Fruit fly (Drosophila melanogaster) whole organism, embryonic: Measurements from ENCODE around the gene kibra.

ENCODE experiments used
- B-H1 ChIP-seq: fragments of 200-800 bp; sonication (Bioruptor generic); IDR thresholded peaks from 3 replicates; pipeline ENCODE4 v1.3.6; 2022; ENCODE audit warnings: missing biosample characterization, missing genetic modification characterization
- CG12155 ChIP-seq: fragments of 200-800 bp; sonication (Bioruptor generic); optimal IDR thresholded peaks from 3 replicates; lab custom pipeline; 2016; ENCODE audit warnings: missing biosample characterization, missing genetic modification characterization
- CG12236 ChIP-seq: fragments of 200-800 bp; sonication (Bioruptor generic); optimal IDR thresholded peaks from 2 replicates; lab custom pipeline; 2016; ENCODE audit warnings: missing biosample characterization, missing genetic modification characterization
- CG12659 ChIP-seq: fragments of 200-800 bp; sonication (Bioruptor generic); optimal IDR thresholded peaks from 3 replicates; lab custom pipeline; 2017; ENCODE audit warnings: mild to moderate bottlenecking, missing biosample characterization, missing genetic modification reagents, missing genetic modification characterization
- CG12942 ChIP-seq: fragments of 200-800 bp; sonication (Bioruptor generic); optimal IDR thresholded peaks from 3 replicates; lab custom pipeline; 2016; ENCODE audit warnings: missing biosample characterization, missing genetic modification characterization
- CG15269 ChIP-seq: fragments of 200-800 bp; sonication (Bioruptor generic); optimal IDR thresholded peaks from 2 replicates; lab custom pipeline; 2018; ENCODE audit warnings: missing biosample characterization, mild to moderate bottlenecking, missing genetic modification characterization, moderate library complexity
- CG1602 ChIP-seq: fragments of 200-800 bp; sonication (Bioruptor generic); optimal IDR thresholded peaks from 3 replicates; lab custom pipeline; 2016; ENCODE audit warnings: missing biosample characterization, missing genetic modification characterization
- CG16863 ChIP-seq: fragments of 200-800 bp; sonication (Bioruptor generic); optimal IDR thresholded peaks from 3 replicates; lab custom pipeline; 2016; ENCODE audit warnings: missing biosample characterization, missing genetic modification characterization
- CG17328 ChIP-seq: fragments of 200-800 bp; sonication (Bioruptor generic); IDR thresholded peaks from 2 replicates; pipeline ENCODE4 v1.3.6; 2022; ENCODE audit warnings: missing biosample characterization, missing genetic modification characterization
- CG17361 ChIP-seq: fragments of 200-800 bp; sonication (Bioruptor generic); IDR thresholded peaks from 3 replicates; pipeline ENCODE4 v1.3.6; 2022; ENCODE audit warnings: missing biosample characterization, missing genetic modification characterization
- CG17612 ChIP-seq: fragments of 200-800 bp; sonication (Bioruptor generic); IDR thresholded peaks from 2 replicates; pipeline ENCODE4 v1.3.6; 2022; ENCODE audit warnings: missing biosample characterization, missing genetic modification characterization
- CG18619 ChIP-seq: fragments of 200-800 bp; sonication (Bioruptor generic); optimal IDR thresholded peaks from 3 replicates; lab custom pipeline; 2017; ENCODE audit warnings: missing biosample characterization, mild to moderate bottlenecking, missing genetic modification characterization
- CG2120 ChIP-seq: fragments of 200-800 bp; sonication (Bioruptor generic); optimal IDR thresholded peaks from 3 replicates; lab custom pipeline; 2016; ENCODE audit warnings: missing biosample characterization, missing genetic modification characterization
- CG3281 ChIP-seq: fragments of 200-800 bp; sonication (Bioruptor generic); optimal IDR thresholded peaks from 3 replicates; lab custom pipeline; 2017; ENCODE audit warnings: missing biosample characterization, mild to moderate bottlenecking, missing genetic modification characterization
- CG33213 ChIP-seq: fragments of 200-800 bp; sonication (Bioruptor generic); optimal IDR thresholded peaks from 3 replicates; lab custom pipeline; 2016; ENCODE audit warnings: missing biosample characterization, missing genetic modification characterization
- CG4424 ChIP-seq: fragments of 200-800 bp; sonication (Bioruptor generic); optimal IDR thresholded peaks from 3 replicates; lab custom pipeline; 2016; ENCODE audit warnings: missing biosample characterization, missing genetic modification characterization
- CG4707 ChIP-seq: fragments of 200-800 bp; sonication (Bioruptor generic); optimal IDR thresholded peaks from 2 replicates; lab custom pipeline; 2018; ENCODE audit warnings: missing biosample characterization, mild to moderate bottlenecking, missing genetic modification characterization, moderate library complexity
- CG6683 ChIP-seq: fragments of 200-800 bp; sonication (Bioruptor generic); optimal IDR thresholded peaks from 2 replicates; lab custom pipeline; 2017; ENCODE audit warnings: missing biosample characterization, mild to moderate bottlenecking, missing genetic modification characterization, missing genetic modification reagents
- CG7357 ChIP-seq: fragments of 200-800 bp; sonication (Bioruptor generic); IDR thresholded peaks from 3 replicates; pipeline ENCODE4 v1.3.6; 2022; ENCODE audit warnings: missing biosample characterization, missing genetic modification characterization
- CG7987 ChIP-seq: fragments of 200-800 bp; sonication (Bioruptor generic); optimal IDR thresholded peaks from 2 replicates; lab custom pipeline; 2018; ENCODE audit warnings: missing biosample characterization, mild to moderate bottlenecking, missing genetic modification characterization, moderate library complexity
- CG8290 ChIP-seq, 3 experiments: fragments of 200-800 bp; sonication (Bioruptor generic); optimal IDR thresholded peaks; 2 replicates each; lab custom pipeline; 2016 to 2019; ENCODE audit warnings: missing biosample characterization in 3 of 3, missing genetic modification characterization in 3 of 3, mild to moderate bottlenecking in 2 of 3, moderate library complexity in 1 of 3
- CG8388 ChIP-seq: fragments of 200-800 bp; sonication (Bioruptor generic); optimal IDR thresholded peaks from 2 replicates; lab custom pipeline; 2019; ENCODE audit warnings: missing biosample characterization, mild to moderate bottlenecking, missing genetic modification characterization, moderate library complexity
- HLH3B ChIP-seq: fragments of 200-800 bp; sonication (Bioruptor generic); IDR thresholded peaks from 2 replicates; pipeline ENCODE4 v1.3.6; 2022; ENCODE audit warnings: missing biosample characterization, missing genetic modification characterization
- HLH4C ChIP-seq: fragments of 200-800 bp; sonication (Bioruptor generic); IDR thresholded peaks from 3 replicates; pipeline ENCODE4 v1.3.6; 2022; ENCODE audit warnings: missing biosample characterization, missing genetic modification characterization; ENCODE audit not compliant: partially characterized antibody
- amos ChIP-seq: fragments of 200-800 bp; sonication (Bioruptor generic); IDR thresholded peaks from 2 replicates; pipeline ENCODE4 v1.3.6; 2022; ENCODE audit warnings: missing biosample characterization, missing genetic modification characterization; ENCODE audit not compliant: partially characterized antibody
- crol ChIP-seq: fragments of 200-800 bp; sonication (Bioruptor generic); IDR thresholded peaks from 2 replicates; pipeline ENCODE4 v1.3.6; 2022; ENCODE audit warnings: missing biosample characterization, missing genetic modification characterization
- dm ChIP-seq: fragments of 200-800 bp; sonication (Bioruptor generic); optimal IDR thresholded peaks from 3 replicates; lab custom pipeline; 2016; ENCODE audit warnings: missing biosample characterization, missing genetic modification characterization
- eyg ChIP-seq: fragments of 200-800 bp; sonication (Bioruptor generic); optimal IDR thresholded peaks from 3 replicates; lab custom pipeline; 2016; ENCODE audit warnings: missing biosample characterization, missing genetic modification characterization
- fd3F ChIP-seq: fragments of 200-800 bp; sonication (Bioruptor generic); optimal IDR thresholded peaks from 2 replicates; lab custom pipeline; 2018; ENCODE audit warnings: missing biosample characterization, mild to moderate bottlenecking, missing genetic modification characterization, moderate library complexity
- fd96Cb ChIP-seq: fragments of 200-800 bp; sonication (Bioruptor generic); optimal IDR thresholded peaks from 2 replicates; lab custom pipeline; 2018; ENCODE audit warnings: missing biosample characterization, mild to moderate bottlenecking, missing genetic modification characterization, moderate library complexity
- kni ChIP-seq: fragments of 200-800 bp; sonication (Bioruptor generic); optimal IDR thresholded peaks from 3 replicates; lab custom pipeline; 2017; ENCODE audit warnings: mild to moderate bottlenecking, missing biosample characterization, missing genetic modification reagents, missing genetic modification characterization
- lbe ChIP-seq: fragments of 200-800 bp; sonication (Bioruptor generic); optimal IDR thresholded peaks from 2 replicates; lab custom pipeline; 2016; ENCODE audit warnings: missing biosample characterization, mild to moderate bottlenecking, missing genetic modification characterization
- nom ChIP-seq: fragments of 200-800 bp; sonication (Bioruptor generic); optimal IDR thresholded peaks from 2 replicates; lab custom pipeline; 2017; ENCODE audit warnings: missing biosample characterization, missing genetic modification characterization, mild to moderate bottlenecking, moderate library complexity, missing genetic modification reagents
- oc ChIP-seq: fragments of 200-800 bp; sonication (Bioruptor generic); optimal IDR thresholded peaks from 2 replicates; lab custom pipeline; 2018; ENCODE audit warnings: missing biosample characterization, mild to moderate bottlenecking, missing genetic modification characterization, moderate library complexity
- otp ChIP-seq: fragments of 200-800 bp; sonication (Bioruptor generic); IDR thresholded peaks from 3 replicates; pipeline ENCODE4, ENCODE4 v1.3.6; 2022; ENCODE audit warnings: missing biosample characterization, missing genetic modification characterization
- pan ChIP-seq, 4 experiments: fragments of >200 bp in 3 of 4; fragments of 200-800 bp in 1 of 4; sonication (Bioruptor generic) in 1 of 4; optimal IDR thresholded peaks in 3 of 4; IDR thresholded peaks in 1 of 4; 2 replicates each; pipeline versions ENCODE4 v1.3.6 to Lab custom; 2017 to 2022; ENCODE audit warnings: missing biosample characterization in 2 of 4, missing genetic modification characterization in 2 of 4, mixed read lengths in 1 of 4
- peb ChIP-seq: fragments of 200-800 bp; sonication (Bioruptor generic); IDR thresholded peaks from 2 replicates; pipeline ENCODE4 v1.3.6; 2022; ENCODE audit warnings: missing biosample characterization, missing genetic modification characterization
- pros ChIP-seq: fragments of 200-800 bp; sonication (Bioruptor generic); optimal IDR thresholded peaks from 3 replicates; lab custom pipeline; 2019; ENCODE audit warnings: missing biosample characterization, mild to moderate bottlenecking, missing genetic modification characterization, moderate library complexity
- psq ChIP-seq: fragments of 200-800 bp; sonication (Bioruptor generic); optimal IDR thresholded peaks from 2 replicates; lab custom pipeline; 2017; ENCODE audit warnings: missing biosample characterization, missing genetic modification characterization
- repo ChIP-seq: fragments of 200-800 bp; sonication (Bioruptor generic); optimal IDR thresholded peaks from 2 replicates; lab custom pipeline; 2016; ENCODE audit warnings: missing biosample characterization, missing genetic modification characterization
- row ChIP-seq: fragments of 200-800 bp; sonication (Bioruptor generic); IDR thresholded peaks from 3 replicates; pipeline ENCODE4 v1.3.6; 2022; ENCODE audit warnings: missing biosample characterization, missing genetic modification characterization
- shn ChIP-seq: fragments of 200-800 bp; sonication (Bioruptor generic); optimal IDR thresholded peaks from 3 replicates; lab custom pipeline; 2016; ENCODE audit warnings: missing biosample characterization, missing genetic modification characterization
- stwl ChIP-seq: fragments of 200-800 bp; sonication (Bioruptor generic); optimal IDR thresholded peaks from 3 replicates; lab custom pipeline; 2018; ENCODE audit warnings: missing biosample characterization, mild to moderate bottlenecking, missing genetic modification characterization, moderate library complexity
- wor ChIP-seq: fragments of 200-800 bp; sonication (Bioruptor generic); IDR thresholded peaks from 2 replicates; pipeline ENCODE4 v1.3.6; 2022; ENCODE audit warnings: missing biosample characterization, missing genetic modification characterization
- z ChIP-seq: fragments of 200-800 bp; sonication (Bioruptor generic); IDR thresholded peaks from 3 replicates; pipeline ENCODE4 v1.3.6; 2022; ENCODE audit warnings: missing biosample characterization, missing genetic modification characterization

kibra gene

dm6 chr3R:14659354-14659804 lies 64.7 kb downstream of the kibra start, which contains the start of gene Hexim (continued):
- TF ChIP-seq psq (GFP tag; lab: Kevin White, UChicago) (no peak), peb (no peak), HLH4C (GFP tag; lab: Robert Waterston, UW) (no peak), CG18619 (no peak), CG6683 (GFP tag; lab: Kevin White, UChicago) (no peak), CG33213 (GFP tag; lab: Kevin White, UChicago) (peak; percentile 12), fd3F (GFP tag; lab: Kevin White, UChicago) (no peak), CG12659 (peak; percentile 75), wor (GFP tag; lab: Robert Waterston, UW) (no peak), CG7357 (GFP tag; lab: Robert Waterston, UW) (no peak), crol (no peak), kni (peak; percentile 9), nom (GFP tag; lab: Kevin White, UChicago) (peak; percentile 78), CG1602 (GFP tag; lab: Kevin White, UChicago) (no peak), repo (GFP tag; lab: Kevin White, UChicago) (peak; percentile 38), CG16863 (GFP tag; lab: Kevin White, UChicago) (no peak), CG7987 (GFP tag; lab: Kevin White, UChicago) (no peak), HLH3B (GFP tag; lab: Robert Waterston, UW) (no peak), eyg (GFP tag; lab: Kevin White, UChicago) (no peak), otp (GFP tag; lab: Robert Waterston, UW) (no peak), CG8388 (no peak), shn (GFP tag; lab: Kevin White, UChicago) (no peak), CG4424 (GFP tag; lab: Kevin White, UChicago) (no peak), pros (GFP tag; lab: Kevin White, UChicago) (no peak), CG12942 (GFP tag; lab: Kevin White, UChicago) (no peak), CG12155 (GFP tag; lab: Kevin White, UChicago) (peak; percentile 1), row (no peak), CG12236 (GFP tag; lab: Kevin White, UChicago) (no peak), stwl (tag; lab: Kevin White, UChicago) (peak; percentile 44), CG2120 (GFP tag; lab: Kevin White, UChicago) (no peak), amos (GFP tag; lab: Robert Waterston, UW) (0 out of 2 replicates have a peak, but pooled peaks have one; percentile 32), dm (GFP tag; lab: Kevin White, UChicago) (no peak), CG15269 (tag; lab: Kevin White, UChicago) (no peak), CG4707 (GFP tag; lab: Kevin White, UChicago) (no peak), z (GFP tag; lab: Robert Waterston, UW) (no peak), CG3281 (GFP tag; lab: Kevin White, UChicago) (no peak), CG8290 (GFP tag; optimal IDR thresholded peaks at IDR 0.05; lab: Kevin White, UChicago) (no peak), CG8290 (tag; optimal IDR thresholded peaks at IDR 0.05; lab: Kevin White, UChicago) (no peak), CG17612 (no peak), lbe (no peak), CG17328 (GFP tag; lab: Robert Waterston, UW) (no peak), pan (optimal IDR thresholded peaks at IDR 0.05; lab: Kevin White, UChicago) (no peak), pan (GFP tag; optimal IDR thresholded peaks at IDR 0.05 in 1 of 2, IDR thresholded peaks at IDR 0.05 in 1 of 2) (no peak), CG17361 (GFP tag; lab: Robert Waterston, UW) (peak; percentile 76; the same call in 2 of the 3 replicates), fd96Cb (no peak), B-H1 (GFP tag; lab: Robert Waterston, UW) (no peak), oc (tag; lab: Kevin White, UChicago) (no peak)
